Worm (Caenorhabditis elegans) whole organism, late embryonic: ENCODE results near the gene fbxa-55.

Experiments used
- C38D4.7 ChIP-seq: fragments of 200-800 bp; sonication (Bioruptor generic); optimal IDR thresholded peaks from 2 replicates; lab custom pipeline; 2018; ENCODE audit warnings: mild to moderate bottlenecking, missing genetic modification characterization, moderate library complexity, missing compliant biosample characterization
- K02D7.2 ChIP-seq: sonication (generic microtip); optimal IDR thresholded peaks from 2 replicates; lab custom pipeline; 2017; ENCODE audit warnings: mild to moderate bottlenecking, missing genetic modification characterization, missing compliant biosample characterization
- ama-1 ChIP-seq: fragments of 150-350 bp; optimal IDR thresholded peaks from 2 replicates; lab custom pipeline; 2014
- ceh-18 ChIP-seq: sonication (generic microtip); optimal IDR thresholded peaks from 2 replicates; lab custom pipeline; 2016; ENCODE audit warnings: missing genetic modification characterization, missing compliant biosample characterization
- ceh-22 ChIP-seq: sonication (generic microtip); optimal IDR thresholded peaks from 2 replicates; lab custom pipeline; 2017; ENCODE audit warnings: missing biosample characterization, missing genetic modification characterization
- ceh-30 ChIP-seq: fragments of 150-350 bp; optimal IDR thresholded peaks from 2 replicates; lab custom pipeline; 2014; ENCODE audit warnings: missing biosample characterization, missing genetic modification characterization
- ceh-31 ChIP-seq: sonication (generic microtip); optimal IDR thresholded peaks from 2 replicates; lab custom pipeline; 2016; ENCODE audit warnings: missing genetic modification characterization, missing compliant biosample characterization
- ceh-34 ChIP-seq: sonication (generic microtip); optimal IDR thresholded peaks from 2 replicates; lab custom pipeline; 2016; ENCODE audit warnings: mild to moderate bottlenecking, missing genetic modification characterization, missing compliant biosample characterization
- ceh-45 ChIP-seq: fragments of 200-800 bp; sonication (Bioruptor generic); IDR thresholded peaks from 2 replicates; pipeline ENCODE4 v1.3.6; 2022; ENCODE audit warnings: missing genetic modification reagents, missing genetic modification characterization, missing compliant biosample characterization
- ceh-48 ChIP-seq: sonication (generic microtip); optimal IDR thresholded peaks from 2 replicates; lab custom pipeline; 2016; ENCODE audit warnings: missing genetic modification characterization, inconsistent platforms, missing compliant biosample characterization
- ceh-6 ChIP-seq: fragments of 200-800 bp; sonication (Bioruptor generic); optimal IDR thresholded peaks from 2 replicates; lab custom pipeline; 2018; ENCODE audit warnings: mild to moderate bottlenecking, missing genetic modification characterization, missing compliant biosample characterization
- dve-1 ChIP-seq: sonication (generic microtip); optimal IDR thresholded peaks from 2 replicates; lab custom pipeline; 2017; ENCODE audit warnings: antibody characterized with exemption, mild to moderate bottlenecking, missing genetic modification characterization, missing compliant biosample characterization
- elt-2 ChIP-seq: sonication (generic microtip); optimal IDR thresholded peaks from 2 replicates; lab custom pipeline; 2016; ENCODE audit warnings: missing genetic modification reagents, missing genetic modification characterization, missing compliant biosample characterization
- ets-4 ChIP-seq: sonication (generic microtip); optimal IDR thresholded peaks from 2 replicates; lab custom pipeline; 2016; ENCODE audit warnings: missing genetic modification characterization, missing compliant biosample characterization
- hlh-13 ChIP-seq: fragments of 200-800 bp; sonication (Bioruptor generic); optimal IDR thresholded peaks from 2 replicates; lab custom pipeline; 2018; ENCODE audit warnings: mild to moderate bottlenecking, missing genetic modification characterization, missing compliant biosample characterization
- hlh-15 ChIP-seq: sonication (generic microtip); optimal IDR thresholded peaks from 2 replicates; lab custom pipeline; 2016; ENCODE audit warnings: missing genetic modification characterization, missing compliant biosample characterization
- hlh-30 ChIP-seq: sonication (generic microtip); optimal IDR thresholded peaks from 2 replicates; lab custom pipeline; 2017; ENCODE audit warnings: antibody characterized with exemption, missing genetic modification characterization, missing compliant biosample characterization; ENCODE audit not compliant: insufficient read depth
- hlh-6 ChIP-seq: sonication (generic microtip); optimal IDR thresholded peaks from 2 replicates; lab custom pipeline; 2016; ENCODE audit warnings: missing genotype, missing genetic modification characterization, missing compliant biosample characterization
- hlh-8 ChIP-seq: sonication (generic microtip); optimal IDR thresholded peaks from 2 replicates; lab custom pipeline; 2016; ENCODE audit warnings: missing genotype, missing genetic modification characterization, missing compliant biosample characterization
- madf-2 ChIP-seq: sonication (generic microtip); optimal IDR thresholded peaks from 2 replicates; lab custom pipeline; 2017; ENCODE audit warnings: missing genetic modification characterization, missing compliant biosample characterization
- mec-3 ChIP-seq: sonication (generic microtip); optimal IDR thresholded peaks from 2 replicates; lab custom pipeline; 2016; ENCODE audit warnings: borderline replicate concordance, missing genetic modification characterization, missing compliant biosample characterization
- nfya-1 ChIP-seq: sonication (generic microtip); optimal IDR thresholded peaks from 2 replicates; lab custom pipeline; 2017; ENCODE audit warnings: missing genetic modification characterization, mild to moderate bottlenecking, missing compliant biosample characterization, antibody characterized with exemption, moderate library complexity
- nhr-11 ChIP-seq: fragments of 150-350 bp; optimal IDR thresholded peaks from 2 replicates; lab custom pipeline; 2014; ENCODE audit warnings: missing biosample characterization, missing genetic modification characterization
- pag-3 ChIP-seq: sonication (generic microtip); optimal IDR thresholded peaks from 2 replicates; lab custom pipeline; 2016; ENCODE audit warnings: missing compliant biosample characterization, missing genetic modification characterization, borderline replicate concordance
- pat-9 ChIP-seq: fragments of 200-800 bp; sonication (Bioruptor generic); optimal IDR thresholded peaks from 2 replicates; lab custom pipeline; 2018; ENCODE audit warnings: mild to moderate bottlenecking, missing genetic modification characterization, moderate library complexity, missing compliant biosample characterization
- pros-1 ChIP-seq: fragments of 150-350 bp; optimal IDR thresholded peaks from 2 replicates; lab custom pipeline; 2014; ENCODE audit warnings: missing biosample characterization, missing genetic modification reagents, missing genetic modification characterization
- rnt-1 ChIP-seq: sonication (generic microtip); optimal IDR thresholded peaks from 2 replicates; lab custom pipeline; 2016; ENCODE audit warnings: missing genetic modification characterization, missing compliant biosample characterization
- sdc-2 ChIP-seq: sonication (generic microtip); optimal IDR thresholded peaks from 2 replicates; lab custom pipeline; 2016; ENCODE audit warnings: missing genotype, missing genetic modification characterization, missing compliant biosample characterization
- tbx-2 ChIP-seq: sonication (generic microtip); optimal IDR thresholded peaks from 2 replicates; lab custom pipeline; 2016; ENCODE audit warnings: missing genetic modification characterization, missing compliant biosample characterization
- ttx-3 ChIP-seq: sonication (generic microtip); optimal IDR thresholded peaks from 2 replicates; lab custom pipeline; 2016; ENCODE audit warnings: missing genetic modification reagents, missing genetic modification characterization, missing compliant biosample characterization
- unc-3 ChIP-seq, 2 experiments: fragments of 200-800 bp in 1 of 2; sonication (Bioruptor generic) in 1 of 2; sonication (generic microtip) in 1 of 2; conservative IDR thresholded peaks in 1 of 2; optimal IDR thresholded peaks in 1 of 2; 2 replicates each; pipeline versions ENCODE4 v1.3.6 to Lab custom; 2016 to 2022; ENCODE audit warnings: missing compliant biosample characterization in 2 of 2, missing genetic modification characterization in 2 of 2, missing genetic modification reagents in 1 of 2
- unc-55 ChIP-seq: sonication (generic microtip); optimal IDR thresholded peaks from 2 replicates; lab custom pipeline; 2017; ENCODE audit warnings: missing biosample characterization, missing genetic modification reagents, missing genetic modification characterization
- unc-86 ChIP-seq: sonication (generic microtip); optimal IDR thresholded peaks from 2 replicates; lab custom pipeline; 2016; ENCODE audit warnings: missing genetic modification characterization, missing compliant biosample characterization
- ztf-16 ChIP-seq: sonication (generic microtip); optimal IDR thresholded peaks from 2 replicates; lab custom pipeline; 2017; ENCODE audit warnings: missing genetic modification characterization, missing compliant biosample characterization

Gene fbxa-55

ce11 chrIII:936037-936507, at the start of gene fbxa-55:
TSS of gene fbxa-55 (minus strand) at chrIII:936087.
- TF ChIP-seq madf-2 (tag; lab: Kevin White, UChicago) (no peak), pros-1 (tag; lab: Kevin White, UChicago) (no peak), C38D4.7 (GFP tag; lab: Kevin White, UChicago) (no peak), K02D7.2 (tag; lab: Kevin White, UChicago) (no peak), pat-9 (tag; lab: Kevin White, UChicago) (no peak), ceh-45 (GFP tag; lab: Robert Waterston, UW) (no peak), ceh-22 (tag; lab: Kevin White, UChicago) (no peak), pag-3 (tag; lab: Kevin White, UChicago) (no peak)

- TF ChIP-seq hlh-30 (no peak), madf-2 (tag; lab: Kevin White, UChicago) (no peak), ceh-18 (tag; lab: Kevin White, UChicago) (no peak), ama-1 (lab: Kevin White, UChicago) (no peak), rnt-1 (tag; lab: Kevin White, UChicago) (no peak), tbx-2 (tag; lab: Kevin White, UChicago) (no peak), hlh-13 (GFP tag; lab: Kevin White, UChicago) (no peak), ets-4 (tag; lab: Kevin White, UChicago) (no peak), ceh-48 (tag; lab: Kevin White, UChicago) (no peak)
These were observed 47.1 kb upstream of the fbxa-55 start, which contains the start of gene tbc-10 for ce11 chrIII:982961-983360. TSS of gene tbc-10 (plus strand) at chrIII:983261.

DNA sequence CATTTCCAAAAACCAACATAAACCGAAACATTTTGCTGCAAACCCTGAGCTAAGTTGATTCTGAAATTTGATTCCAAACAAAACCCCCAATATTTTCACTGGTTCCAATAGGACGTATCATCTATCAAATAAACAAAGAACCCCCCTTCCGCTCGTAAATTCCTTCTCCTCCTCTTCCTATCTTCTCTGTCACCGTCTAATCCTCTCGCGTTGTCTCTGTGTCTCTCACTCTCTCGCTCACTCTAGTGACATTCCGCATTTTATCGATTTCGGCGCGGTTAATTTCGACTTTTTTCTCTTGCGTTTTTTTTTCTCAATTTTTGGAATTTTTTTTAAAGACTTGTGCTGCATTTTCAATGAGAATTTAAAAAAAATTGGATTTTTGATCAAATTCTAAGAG, 46.1 kb upstream of the fbxa-55 start:
- TF ChIP-seq ceh-34 (tag; lab: Kevin White, UChicago), result peak; percentile 73
- peak; percentile 80 for TF ChIP-seq ceh-48 (tag; lab: Kevin White, UChicago)
- peak; percentile 34 for TF ChIP-seq unc-55 (GFP tag; lab: Kevin White, UChicago)
- TF ChIP-seq ceh-18 (tag; lab: Kevin White, UChicago), result peak; percentile 3
- peak; percentile 27 for TF ChIP-seq dve-1 (tag; lab: Kevin White, UChicago)
- no peak for TF ChIP-seq hlh-8 (tag; lab: Kevin White, UChicago)
- peak; percentile 23 for TF ChIP-seq tbx-2 (tag; lab: Kevin White, UChicago)
- peak; percentile 58 for TF ChIP-seq nfya-1 (tag; lab: Kevin White, UChicago)
- no peak for TF ChIP-seq unc-86
- TF ChIP-seq ceh-31 (tag; lab: Kevin White, UChicago), result peak; percentile 9
- TF ChIP-seq, all 69 proteins: peak for 8

- TF ChIP-seq hlh-8 (tag; lab: Kevin White, UChicago) (no peak), hlh-15 (tag; lab: Kevin White, UChicago) (no peak), nhr-11 (tag; lab: Kevin White, UChicago) (no peak), hlh-6 (no peak), ceh-18 (tag; lab: Kevin White, UChicago) (no peak), mec-3 (tag; lab: Kevin White, UChicago) (no peak), C38D4.7 (GFP tag; lab: Kevin White, UChicago) (no peak), ttx-3 (no peak), rnt-1 (tag; lab: Kevin White, UChicago) (no peak), sdc-2 (tag; lab: Kevin White, UChicago) (no peak), unc-3 (GFP tag; conservative IDR thresholded peaks at IDR 0.05; lab: Robert Waterston, UW) (no peak), unc-3 (tag; optimal IDR thresholded peaks at IDR 0.05; lab: Kevin White, UChicago) (no peak), ceh-30 (tag; lab: Kevin White, UChicago) (no peak), elt-2 (no peak), ztf-16 (tag; lab: Kevin White, UChicago) (no peak)
These were observed 43.0 kb upstream of the fbxa-55 start for ce11 chrIII:978889-979288.

DNA sequence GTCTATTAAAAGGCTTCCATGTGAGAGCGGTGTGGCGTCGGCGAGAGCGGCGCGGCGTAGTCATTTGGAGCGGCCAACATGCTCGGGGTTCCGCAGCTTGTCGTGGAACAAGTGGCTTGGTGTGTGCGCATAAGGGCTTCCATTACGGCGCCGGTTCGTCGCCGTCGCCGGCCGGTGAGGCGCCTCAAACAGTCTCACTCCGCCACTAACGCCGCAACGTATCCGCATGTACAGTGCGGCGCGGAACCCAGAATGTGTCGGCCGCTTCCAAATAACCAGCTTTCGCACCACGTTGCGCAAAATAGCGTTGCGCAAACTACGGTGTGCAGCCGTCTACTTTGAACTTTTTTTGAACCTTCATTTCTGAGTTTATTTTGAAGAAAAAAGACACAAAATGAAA, 35.0 kb upstream of the fbxa-55 start:
- no peak for TF ChIP-seq ceh-6 (GFP tag; lab: Kevin White, UChicago)
- TF ChIP-seq mec-3 (tag; lab: Kevin White, UChicago), result peak; percentile 27
